Worm (Caenorhabditis elegans) whole organism, mixed stage, embryonic: Measurements from ENCODE around the gene R07A4.2.

Experiments
- elt-1 ChIP-seq: sonication (generic microtip); optimal IDR thresholded peaks from 2 replicates; lab custom pipeline; 2017; ENCODE audit warnings: missing genetic modification characterization, mild to moderate bottlenecking, missing compliant biosample characterization, antibody characterized with exemption, moderate library complexity, borderline replicate concordance; ENCODE audit not compliant: insufficient read depth
- elt-3 ChIP-seq: fragments of 150-350 bp; optimal IDR thresholded peaks from 2 replicates; lab custom pipeline; 2014; ENCODE audit warnings: missing biosample characterization, missing genetic modification characterization
- nhr-12 ChIP-seq: fragments of 150-350 bp; optimal IDR thresholded peaks from 2 replicates; lab custom pipeline; 2014; ENCODE audit warnings: missing biosample characterization, missing genetic modification characterization
- nhr-2 ChIP-seq: fragments of 150-350 bp; optimal IDR thresholded peaks from 2 replicates; lab custom pipeline; 2014; ENCODE audit warnings: missing biosample characterization, missing genetic modification characterization
- nhr-237 ChIP-seq: fragments of 150-350 bp; optimal IDR thresholded peaks from 2 replicates; lab custom pipeline; 2014; ENCODE audit warnings: missing biosample characterization, missing genetic modification characterization
- nhr-76 ChIP-seq: sonication (generic microtip); optimal IDR thresholded peaks from 2 replicates; lab custom pipeline; 2017; ENCODE audit warnings: missing biosample characterization, missing genetic modification characterization
- pha-4 ChIP-seq: fragments of 150-350 bp; optimal IDR thresholded peaks from 2 replicates; lab custom pipeline; 2018; ENCODE audit warnings: missing biosample characterization, missing genetic modification reagents, missing genetic modification characterization
- snpc-4 ChIP-seq: fragments of 150-350 bp; optimal IDR thresholded peaks from 2 replicates; lab custom pipeline; 2014; ENCODE audit warnings: missing biosample characterization, missing genetic modification characterization
- unc-39 ChIP-seq: fragments of 150-350 bp; optimal IDR thresholded peaks from 2 replicates; lab custom pipeline; 2014; ENCODE audit warnings: missing biosample characterization, missing genetic modification characterization
- unc-62 ChIP-seq: fragments of 150-350 bp; optimal IDR thresholded peaks from 2 replicates; lab custom pipeline; 2014; ENCODE audit warnings: missing biosample characterization, missing genetic modification reagents, missing genetic modification characterization
- zip-8 ChIP-seq: fragments of 150-350 bp; optimal IDR thresholded peaks from 2 replicates; lab custom pipeline; 2014; ENCODE audit warnings: missing biosample characterization, missing genetic modification characterization

DNA sequence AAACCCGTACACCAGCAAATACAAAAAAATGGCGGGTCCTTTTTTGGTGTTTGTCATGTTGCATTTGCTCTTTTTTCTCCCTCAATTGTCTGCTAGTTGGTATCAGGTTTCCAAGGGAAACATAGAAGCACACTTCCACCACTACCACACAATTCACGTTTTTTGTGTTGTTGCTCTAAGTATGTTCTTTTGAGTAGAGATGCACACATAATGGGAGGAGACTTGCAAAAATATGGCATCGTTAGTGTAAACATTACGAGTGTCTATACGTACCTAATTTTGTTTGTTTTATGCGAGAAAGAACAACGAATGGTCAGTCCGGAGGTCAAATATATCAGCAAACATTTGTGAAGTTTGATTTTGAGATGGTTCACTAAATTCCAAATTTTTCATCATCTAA lies 23.7 kb upstream of the R07A4.2 start:
- TF ChIP-seq pha-4 (tag; lab: Kevin White, UChicago) (peak; percentile 66), snpc-4 (tag; lab: Kevin White, UChicago) (no peak), nhr-76 (tag; lab: Kevin White, UChicago) (no peak), elt-3 (tag; lab: Kevin White, UChicago) (no peak), nhr-237 (tag; lab: Kevin White, UChicago) (no peak), elt-1 (tag; lab: Kevin White, UChicago) (no peak), nhr-12 (tag; lab: Kevin White, UChicago) (no peak), unc-62 (GFP tag; lab: Kevin White, UChicago) (no peak), nhr-2 (tag; lab: Kevin White, UChicago) (no peak), unc-39 (tag; lab: Kevin White, UChicago) (no peak), zip-8 (tag; lab: Kevin White, UChicago) (no peak)
